Fruit fly (Drosophila melanogaster) whole organism, embryonic: ENCODE measurements around the gene ppk23.
A peak's percentile ranks its signal among the peaks of the same experiment; 100 is the strongest.

Source experiments
- Blimp-1 ChIP-seq: fragments of 200-800 bp; sonication (Bioruptor generic); optimal IDR thresholded peaks from 3 replicates; lab custom pipeline; 2018; ENCODE audit warnings: missing biosample characterization, missing genetic modification characterization, mild to moderate bottlenecking, moderate library complexity, missing genetic modification reagents
- CG10209 ChIP-seq: fragments of 200-800 bp; sonication (Bioruptor generic); optimal IDR thresholded peaks from 3 replicates; lab custom pipeline; 2017; ENCODE audit warnings: missing biosample characterization, mild to moderate bottlenecking, missing genetic modification characterization, missing genetic modification reagents
- CG10462 ChIP-seq: fragments of 200-800 bp; sonication (Bioruptor generic); optimal IDR thresholded peaks from 2 replicates; lab custom pipeline; 2016; ENCODE audit warnings: missing biosample characterization, missing genetic modification characterization
- CG10654 ChIP-seq: fragments of 200-800 bp; sonication (Bioruptor generic); optimal IDR thresholded peaks from 2 replicates; lab custom pipeline; 2016; ENCODE audit warnings: missing biosample characterization, missing genetic modification characterization
- CG10979 ChIP-seq: fragments of 200-800 bp; sonication (Bioruptor generic); optimal IDR thresholded peaks from 2 replicates; lab custom pipeline; 2018; ENCODE audit warnings: missing biosample characterization, mild to moderate bottlenecking, missing genetic modification characterization, moderate library complexity
- CG11504 ChIP-seq: fragments of 200-800 bp; sonication (Bioruptor generic); optimal IDR thresholded peaks from 3 replicates; lab custom pipeline; 2019; ENCODE audit warnings: missing biosample characterization, mild to moderate bottlenecking, missing genetic modification characterization, moderate library complexity
- CG13424 ChIP-seq: fragments of 200-800 bp; sonication (Bioruptor generic); optimal IDR thresholded peaks from 2 replicates; lab custom pipeline; 2019; ENCODE audit warnings: missing biosample characterization, mild to moderate bottlenecking, missing genetic modification characterization, moderate library complexity
- CG15011 ChIP-seq: fragments of 200-800 bp; sonication (Bioruptor generic); optimal IDR thresholded peaks from 3 replicates; lab custom pipeline; 2018; ENCODE audit warnings: missing biosample characterization, mild to moderate bottlenecking, missing genetic modification characterization
- CG1602 ChIP-seq: fragments of 200-800 bp; sonication (Bioruptor generic); optimal IDR thresholded peaks from 3 replicates; lab custom pipeline; 2016; ENCODE audit warnings: missing biosample characterization, missing genetic modification characterization
- CG17612 ChIP-seq: fragments of 200-800 bp; sonication (Bioruptor generic); IDR thresholded peaks from 2 replicates; pipeline ENCODE4 v1.3.6; 2022; ENCODE audit warnings: missing biosample characterization, missing genetic modification characterization
- CG18476 ChIP-seq: fragments of 200-800 bp; sonication (Bioruptor generic); optimal IDR thresholded peaks from 2 replicates; lab custom pipeline; 2016; ENCODE audit warnings: missing biosample characterization, mild to moderate bottlenecking, missing genetic modification characterization
- CG18619 ChIP-seq: fragments of 200-800 bp; sonication (Bioruptor generic); optimal IDR thresholded peaks from 3 replicates; lab custom pipeline; 2017; ENCODE audit warnings: missing biosample characterization, mild to moderate bottlenecking, missing genetic modification characterization
- CG2875 ChIP-seq: fragments of 200-800 bp; sonication (Bioruptor generic); optimal IDR thresholded peaks from 2 replicates; lab custom pipeline; 2017; ENCODE audit warnings: missing biosample characterization, mild to moderate bottlenecking, missing genetic modification characterization, missing genetic modification reagents
- CG32532 ChIP-seq: fragments of 200-800 bp; sonication (Bioruptor generic); IDR thresholded peaks from 2 replicates; pipeline ENCODE4 v1.3.6; 2022; ENCODE audit warnings: missing biosample characterization, missing genetic modification characterization
- CG33213 ChIP-seq: fragments of 200-800 bp; sonication (Bioruptor generic); optimal IDR thresholded peaks from 3 replicates; lab custom pipeline; 2016; ENCODE audit warnings: missing biosample characterization, missing genetic modification characterization
- CG3995 ChIP-seq: fragments of 200-800 bp; sonication (Bioruptor generic); optimal IDR thresholded peaks from 3 replicates; lab custom pipeline; 2016; ENCODE audit warnings: missing biosample characterization, missing genetic modification characterization
- CG42726 ChIP-seq: fragments of 200-800 bp; sonication (Bioruptor generic); IDR thresholded peaks from 2 replicates; pipeline ENCODE4 v1.3.6; 2022; ENCODE audit warnings: missing biosample characterization, missing genetic modification characterization; ENCODE audit not compliant: partially characterized antibody
- CG6765 ChIP-seq: fragments of 200-800 bp; sonication (Bioruptor generic); optimal IDR thresholded peaks from 3 replicates; lab custom pipeline; 2017; ENCODE audit warnings: missing biosample characterization, mild to moderate bottlenecking, missing genetic modification characterization
- CG7839 ChIP-seq: fragments of 200-800 bp; sonication (Bioruptor generic); optimal IDR thresholded peaks from 3 replicates; lab custom pipeline; 2018; ENCODE audit warnings: missing biosample characterization, mild to moderate bottlenecking, missing genetic modification characterization, moderate library complexity
- CG8388 ChIP-seq: fragments of 200-800 bp; sonication (Bioruptor generic); optimal IDR thresholded peaks from 2 replicates; lab custom pipeline; 2019; ENCODE audit warnings: missing biosample characterization, mild to moderate bottlenecking, missing genetic modification characterization, moderate library complexity
- CG8924 ChIP-seq: fragments of 200-800 bp; optimal IDR thresholded peaks from 3 replicates; lab custom pipeline; 2019; ENCODE audit warnings: missing biosample characterization, mild to moderate bottlenecking, missing genetic modification characterization, moderate library complexity
- CoRest ChIP-seq: fragments of 200-800 bp; sonication (Bioruptor generic); optimal IDR thresholded peaks from 3 replicates; lab custom pipeline; 2018; ENCODE audit warnings: missing biosample characterization, mild to moderate bottlenecking, missing genetic modification characterization, moderate library complexity
- Dek ChIP-seq: fragments of 200-800 bp; sonication (Bioruptor generic); optimal IDR thresholded peaks from 3 replicates; lab custom pipeline; 2019; ENCODE audit warnings: missing biosample characterization, mild to moderate bottlenecking, missing genetic modification characterization, moderate library complexity
- Dp ChIP-seq: fragments of 200-800 bp; sonication (Bioruptor generic); optimal IDR thresholded peaks from 2 replicates; lab custom pipeline; 2018; ENCODE audit warnings: missing biosample characterization, mild to moderate bottlenecking, missing genetic modification characterization, moderate library complexity
- Ets97D ChIP-seq: fragments of 200-800 bp; sonication (Bioruptor generic); optimal IDR thresholded peaks from 3 replicates; lab custom pipeline; 2016; ENCODE audit warnings: missing biosample characterization, missing genetic modification characterization
- Hey ChIP-seq: fragments of 200-800 bp; sonication (Bioruptor generic); optimal IDR thresholded peaks from 3 replicates; lab custom pipeline; 2018; ENCODE audit warnings: missing biosample characterization, mild to moderate bottlenecking, missing genetic modification characterization
- Med ChIP-seq: fragments of 200-800 bp; sonication (Bioruptor generic); peaks from one replicate; lab custom pipeline; 2016; ENCODE audit warnings: missing biosample characterization, missing genetic modification characterization, mild to moderate bottlenecking, inconsistent platforms, moderate library complexity
- Nf-YA ChIP-seq: fragments of 200-800 bp; sonication (Bioruptor generic); IDR thresholded peaks from 2 replicates; pipeline ENCODE4 v1.3.6; 2022; ENCODE audit warnings: missing biosample characterization, missing genetic modification characterization
- Sin3A ChIP-seq: fragments of >200 bp; optimal IDR thresholded peaks from 2 replicates; lab custom pipeline; 2018
- Six4 ChIP-seq: fragments of 200-800 bp; sonication (Bioruptor generic); optimal IDR thresholded peaks from 2 replicates; lab custom pipeline; 2016; ENCODE audit warnings: missing biosample characterization, missing genetic modification characterization
- Sry-δ ChIP-seq: fragments of 200-800 bp; sonication (Bioruptor generic); optimal IDR thresholded peaks from 2 replicates; lab custom pipeline; 2016; ENCODE audit warnings: missing biosample characterization, missing genetic modification characterization
- Usf ChIP-seq: fragments of 200-800 bp; sonication (Bioruptor generic); optimal IDR thresholded peaks from 2 replicates; lab custom pipeline; 2017; ENCODE audit warnings: missing genotype, missing biosample characterization, missing genetic modification characterization
- Xrp1 ChIP-seq: fragments of 200-800 bp; sonication (Bioruptor generic); IDR thresholded peaks from 2 replicates; pipeline ENCODE4 v1.3.6; 2022; ENCODE audit warnings: missing biosample characterization, missing genetic modification characterization
- abd-A ChIP-seq: fragments of 200-800 bp; sonication (Bioruptor generic); optimal IDR thresholded peaks from 3 replicates; lab custom pipeline; 2019; ENCODE audit warnings: missing biosample characterization, mild to moderate bottlenecking, missing genetic modification characterization, moderate library complexity
- ash1 ChIP-seq: fragments of 200-800 bp; sonication (Bioruptor generic); optimal IDR thresholded peaks from 2 replicates; lab custom pipeline; 2018; ENCODE audit warnings: missing biosample characterization, mild to moderate bottlenecking, missing genetic modification characterization
- bsh ChIP-seq, 2 experiments: fragments of 200-800 bp; sonication (Bioruptor generic); optimal IDR thresholded peaks; 2 replicates each; lab custom pipeline; 2017 to 2018; ENCODE audit warnings: mild to moderate bottlenecking in 2 of 2, missing biosample characterization in 2 of 2, missing genetic modification characterization in 2 of 2, moderate library complexity in 1 of 2
- chinmo ChIP-seq: fragments of 200-800 bp; sonication (Bioruptor generic); IDR thresholded peaks from 4 replicates; pipeline ENCODE4 v1.3.6; 2022; ENCODE audit warnings: missing biosample characterization, missing genetic modification characterization; ENCODE audit not compliant: partially characterized antibody
- danr ChIP-seq: fragments of 200-800 bp; sonication (Bioruptor generic); IDR thresholded peaks from 2 replicates; pipeline ENCODE4 v1.3.6; 2022; ENCODE audit warnings: missing biosample characterization, missing genetic modification characterization
- ewg ChIP-seq: fragments of 200-800 bp; sonication (Bioruptor generic); optimal IDR thresholded peaks from 3 replicates; lab custom pipeline; 2017; ENCODE audit warnings: mild to moderate bottlenecking, missing biosample characterization, missing genetic modification reagents, missing genetic modification characterization
- fd64A ChIP-seq: fragments of 200-800 bp; sonication (Bioruptor generic); optimal IDR thresholded peaks from 3 replicates; lab custom pipeline; 2018; ENCODE audit warnings: missing biosample characterization, mild to moderate bottlenecking, missing genetic modification characterization
- ftz-f1 ChIP-seq: fragments of 200-800 bp; sonication (Bioruptor generic); optimal IDR thresholded peaks from 2 replicates; lab custom pipeline; 2016; ENCODE audit warnings: missing biosample characterization, missing genetic modification characterization
- gcm ChIP-seq: fragments of 200-800 bp; sonication (Bioruptor generic); optimal IDR thresholded peaks from 2 replicates; lab custom pipeline; 2019; ENCODE audit warnings: missing biosample characterization, mild to moderate bottlenecking, missing genetic modification characterization, moderate library complexity
- her ChIP-seq: fragments of 200-800 bp; sonication (Bioruptor generic); optimal IDR thresholded peaks from 2 replicates; lab custom pipeline; 2016; ENCODE audit warnings: missing biosample characterization, missing genetic modification characterization
- kay ChIP-seq: fragments of 200-800 bp; sonication (Bioruptor generic); optimal IDR thresholded peaks from 2 replicates; lab custom pipeline; 2016; ENCODE audit warnings: missing biosample characterization, missing genetic modification characterization
- ken ChIP-seq: fragments of 200-800 bp; sonication (Bioruptor generic); IDR thresholded peaks from 3 replicates; pipeline ENCODE4 v1.3.6; 2022; ENCODE audit warnings: missing biosample characterization, missing genetic modification characterization
- odd ChIP-seq: fragments of 200-800 bp; sonication (Bioruptor generic); optimal IDR thresholded peaks from 2 replicates; lab custom pipeline; 2017; ENCODE audit warnings: missing biosample characterization, mild to moderate bottlenecking, missing genetic modification characterization
- repo ChIP-seq: fragments of 200-800 bp; sonication (Bioruptor generic); optimal IDR thresholded peaks from 2 replicates; lab custom pipeline; 2016; ENCODE audit warnings: missing biosample characterization, missing genetic modification characterization
- sd ChIP-seq: fragments of 200-800 bp; sonication (Bioruptor generic); optimal IDR thresholded peaks from 3 replicates; lab custom pipeline; 2018; ENCODE audit warnings: missing biosample characterization, mild to moderate bottlenecking, missing genetic modification characterization, moderate library complexity
- sens ChIP-seq: fragments of 200-800 bp; sonication (Bioruptor generic); peaks from one replicate; lab custom pipeline; 2016; ENCODE audit warnings: missing biosample characterization, missing genetic modification characterization
- stc ChIP-seq: fragments of 200-800 bp; sonication (Bioruptor generic); IDR thresholded peaks from 2 replicates; pipeline ENCODE4 v1.3.6; 2022; ENCODE audit warnings: missing biosample characterization, missing genetic modification characterization
- tin ChIP-seq: fragments of 200-800 bp; sonication (Bioruptor generic); optimal IDR thresholded peaks from 3 replicates; lab custom pipeline; 2016; ENCODE audit warnings: missing biosample characterization, missing genetic modification characterization
- vvl ChIP-seq: fragments of 200-800 bp; sonication (Bioruptor generic); IDR thresholded peaks from 2 replicates; pipeline ENCODE4 v1.3.6; 2022; ENCODE audit warnings: missing biosample characterization, missing genetic modification characterization

Gene ppk23

dm6 chrX:17583706-17584105 lies 14.7 kb upstream of the ppk23 start:
- TF ChIP-seq danr (GFP tag; lab: Robert Waterston, UW) = no peak
- no peak for TF ChIP-seq odd (GFP tag; lab: Kevin White, UChicago)
- no peak for TF ChIP-seq Ets97D
- TF ChIP-seq abd-A (tag; lab: Kevin White, UChicago) = peak; percentile 50
- no peak for TF ChIP-seq Sin3A
- TF ChIP-seq CG7839 (tag; lab: Kevin White, UChicago) = no peak
- peak; percentile 63 for TF ChIP-seq sd (tag; lab: Kevin White, UChicago)
- no peak for TF ChIP-seq CG8924 (tag; lab: Kevin White, UChicago)
- TF ChIP-seq fd64A (GFP tag; lab: Kevin White, UChicago) = no peak
- no peak for TF ChIP-seq ken (GFP tag; lab: Robert Waterston, UW)
- peak; percentile 62; the same call in 2 of the 4 replicates for TF ChIP-seq chinmo
- TF ChIP-seq CG10979 = no peak
- TF ChIP-seq CG10209 = no peak
- TF ChIP-seq CG11504 (tag; lab: Kevin White, UChicago) = no peak
- TF ChIP-seq kay = no peak
- TF ChIP-seq Usf (GFP tag; lab: Kevin White, UChicago) = no peak
- TF ChIP-seq CG32532 = no peak
- TF ChIP-seq vvl = peak; percentile 78
- TF ChIP-seq Xrp1 (GFP tag; lab: Robert Waterston, UW) = no peak
- TF ChIP-seq Nf-YA (GFP tag; lab: Robert Waterston, UW) = no peak
- TF ChIP-seq CG17612 (GFP tag; lab: Robert Waterston, UW) = no peak
- TF ChIP-seq CG10462 (GFP tag; lab: Kevin White, UChicago) = no peak
- TF ChIP-seq CG3995 (GFP tag; lab: Kevin White, UChicago) = no peak
- no peak for TF ChIP-seq CG1602 (GFP tag; lab: Kevin White, UChicago)

DNA sequence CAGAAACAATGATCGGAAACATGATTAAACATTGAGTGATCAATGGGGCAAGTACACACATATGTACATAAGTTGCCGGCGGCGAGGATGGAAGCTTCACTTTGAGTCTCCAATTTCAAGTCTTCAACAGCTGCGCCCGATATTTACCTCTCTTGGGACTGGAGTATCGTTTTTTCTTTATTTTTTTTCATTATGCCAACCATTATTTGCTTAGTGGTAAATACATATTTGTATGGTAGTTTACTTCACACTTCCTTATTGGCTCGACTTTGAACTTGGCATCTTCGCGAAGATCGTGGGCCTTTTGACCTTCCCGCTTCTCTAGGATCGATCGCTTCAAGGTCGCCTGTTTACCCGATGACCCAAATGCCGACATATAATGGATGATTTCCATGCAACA lies 13.6 kb upstream of the ppk23 start:
- TF ChIP-seq CG13424 (tag; lab: Kevin White, UChicago) = peak; percentile 14
- TF ChIP-seq CG10654 (GFP tag; lab: Kevin White, UChicago) = peak; percentile 18
- TF ChIP-seq her (GFP tag; lab: Kevin White, UChicago) = peak; percentile 33
- TF ChIP-seq CG42726 = no peak
- TF ChIP-seq CG18476 (GFP tag; lab: Kevin White, UChicago) = peak; percentile 9
- peak; percentile 26 for TF ChIP-seq CG18619 (GFP tag; lab: Kevin White, UChicago)
- TF ChIP-seq bsh (GFP tag; optimal IDR thresholded peaks at IDR 0.05; lab: Kevin White, UChicago) = peak in 1 of 2 experiments; percentile 45
- TF ChIP-seq Six4 (GFP tag; lab: Kevin White, UChicago) = peak; percentile 17
- peak; percentile 7 for TF ChIP-seq ewg
- peak; percentile 48 for TF ChIP-seq CG15011 (GFP tag; lab: Kevin White, UChicago)
- no peak for TF ChIP-seq tin
- no peak for TF ChIP-seq Dp (GFP tag; lab: Kevin White, UChicago)
- peak; percentile 61 for TF ChIP-seq CG2875 (GFP tag; lab: Kevin White, UChicago)
- peak; percentile 86 for TF ChIP-seq Med
- TF ChIP-seq CG33213 (GFP tag; lab: Kevin White, UChicago) = peak; percentile 46
- TF ChIP-seq gcm (GFP tag; lab: Kevin White, UChicago) = peak; percentile 27
- TF ChIP-seq Hey = no peak
- no peak for TF ChIP-seq CoRest (tag; lab: Kevin White, UChicago)
- TF ChIP-seq sens = peak; percentile 89
- peak; percentile 37 for TF ChIP-seq CG6765 (GFP tag; lab: Kevin White, UChicago)
- peak; percentile 10 for TF ChIP-seq CG8388 (GFP tag; lab: Kevin White, UChicago)
- TF ChIP-seq Blimp-1 = peak; percentile 50
- peak; percentile 42 for TF ChIP-seq repo
- TF ChIP-seq ftz-f1 (GFP tag; lab: Kevin White, UChicago) = no peak
- peak; percentile 5 for TF ChIP-seq Sry-δ (GFP tag; lab: Kevin White, UChicago)
- no peak for TF ChIP-seq Dek
- no peak for TF ChIP-seq ash1 (GFP tag; lab: Kevin White, UChicago)
- TF ChIP-seq stc (GFP tag; lab: Robert Waterston, UW) = peak; percentile 37; the same call in 1 of the 2 replicates
